Comparison of ENCODE assay signal across 2 fruit fly cellular contexts in the genomic region with DNA sequence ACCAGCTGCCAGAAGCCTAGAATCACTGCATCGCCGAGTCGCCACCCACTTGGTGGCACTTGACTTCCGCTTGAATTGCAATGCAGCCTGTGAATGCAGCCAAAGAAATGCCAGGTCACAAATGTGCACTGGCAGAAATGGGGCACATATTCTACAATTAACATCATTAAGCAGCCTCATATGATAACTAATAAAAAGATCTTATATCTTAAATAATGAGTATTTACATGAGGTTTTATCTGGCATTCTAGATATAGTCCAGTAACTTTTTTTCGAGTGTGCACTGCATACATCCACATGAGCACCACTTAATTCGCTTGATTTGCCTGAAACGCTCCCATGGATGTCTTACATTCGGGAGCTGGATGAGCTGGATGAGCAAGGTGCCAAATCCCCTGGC.
TF ChIP-seq lines count a peak whose summit lies in the region.

No protein-coding gene starts in this region.

TF ChIP-seq in whole organism, embryonic, 481 proteins besides CTCF, POLR2A, EP300 and RAD21 (continued from another document):
- TF ChIP-seq lilli (GFP tag; optimal IDR thresholded peaks at IDR 0.05; lab: Kevin White, UChicago) (no peak), H15 (GFP tag; IDR thresholded peaks at IDR 0.05; lab: Robert Waterston, UW) (no peak), Blimp-1 (GFP tag; optimal IDR thresholded peaks at IDR 0.05; lab: Kevin White, UChicago) (no peak), ttk (GFP tag; IDR thresholded peaks at IDR 0.05; lab: Robert Waterston, UW) (no peak), CG11247 (GFP tag; IDR thresholded peaks at IDR 0.05; lab: Robert Waterston, UW) (no peak), vvl (GFP tag; IDR thresholded peaks at IDR 0.05; lab: Robert Waterston, UW) (0 out of 2 replicates have a peak, but pooled peaks have one; percentile 16)
TF ChIP-seq in whole organism, embryonic: peak in this region for 8.

TF ChIP-seq in whole organism, prepupa, 60 proteins besides CTCF, POLR2A, EP300 and RAD21 (continued from another document):
- TF ChIP-seq salr (GFP tag; optimal IDR thresholded peaks at IDR 0.05; lab: Kevin White, UChicago) (peak; percentile 14 to 32), CG11762 (GFP tag; optimal IDR thresholded peaks at IDR 0.05; lab: Kevin White, UChicago; ENCODE audit: insufficient read depth) (peak; percentile 60), Sox15 (GFP tag; optimal IDR thresholded peaks at IDR 0.05; lab: Kevin White, UChicago) (peak; percentile 5), net (GFP tag; optimal IDR thresholded peaks at IDR 0.05; lab: Kevin White, UChicago) (peak; percentile 46), CG10669 (GFP tag; optimal IDR thresholded peaks at IDR 0.05; lab: Kevin White, UChicago) (peak; percentile 39), Sox102F (GFP tag; optimal IDR thresholded peaks at IDR 0.05; lab: Kevin White, UChicago) (peak; percentile 49), pdm3 (GFP tag; optimal IDR thresholded peaks at IDR 0.05; lab: Kevin White, UChicago) (peak; percentile 62), topi (GFP tag; optimal IDR thresholded peaks at IDR 0.05; lab: Kevin White, UChicago) (peak; percentile 31), CG6163 (GFP tag; IDR thresholded peaks at IDR 0.05; lab: Robert Waterston, UW) (peak; percentile 51; the same call in 1 of the 3 replicates), CG1621 (tag; optimal IDR thresholded peaks at IDR 0.05; lab: Kevin White, UChicago) (peak; percentile 4), CG6854 (GFP tag; optimal IDR thresholded peaks at IDR 0.05; lab: Kevin White, UChicago) (no peak), OdsH (GFP tag; optimal IDR thresholded peaks at IDR 0.05; lab: Kevin White, UChicago) (peak; percentile 64), CG6276 (GFP tag; optimal IDR thresholded peaks at IDR 0.05; lab: Kevin White, UChicago) (peak; percentile 30), CG8319 (GFP tag; optimal IDR thresholded peaks at IDR 0.05; lab: Kevin White, UChicago) (peak; percentile 1), achi (GFP tag; optimal IDR thresholded peaks at IDR 0.05; lab: Kevin White, UChicago) (peak; percentile 58), CG8119 (GFP tag; IDR thresholded peaks at IDR 0.05; lab: Robert Waterston, UW) (peak; percentile 69), CG3919 (GFP tag; optimal IDR thresholded peaks at IDR 0.05; lab: Kevin White, UChicago) (peak; percentile 65), svp (GFP tag; lab: Kevin White, UChicago) (peak; percentile 72), dac (GFP tag; optimal IDR thresholded peaks at IDR 0.05; lab: Kevin White, UChicago) (no peak), Hr39 (GFP tag; optimal IDR thresholded peaks at IDR 0.05; lab: Kevin White, UChicago) (peak; percentile 49), acj6 (GFP tag; optimal IDR thresholded peaks at IDR 0.05; lab: Kevin White, UChicago) (peak; percentile 61), fd85E (GFP tag; optimal IDR thresholded peaks at IDR 0.05; lab: Kevin White, UChicago) (no peak), lz (GFP tag; optimal IDR thresholded peaks at IDR 0.05; lab: Kevin White, UChicago) (peak; percentile 24), fkh (GFP tag; optimal IDR thresholded peaks at IDR 0.05; lab: Kevin White, UChicago) (no peak), Ets96B (tag; optimal IDR thresholded peaks at IDR 0.05; lab: Kevin White, UChicago) (peak; percentile 58), Lpt (GFP tag; optimal IDR thresholded peaks at IDR 0.05; lab: Kevin White, UChicago) (no peak), CG34406 (GFP tag; optimal IDR thresholded peaks at IDR 0.05; lab: Kevin White, UChicago) (peak; percentile 47), CG11902 (GFP tag; optimal IDR thresholded peaks at IDR 0.05; lab: Kevin White, UChicago) (peak; percentile 14), Gug (GFP tag; IDR thresholded peaks at IDR 0.05; lab: Robert Waterston, UW) (peak; percentile 44; the same call in 1 of the 2 replicates), Smox (GFP tag; optimal IDR thresholded peaks at IDR 0.05; lab: Kevin White, UChicago) (peak; percentile 56), vri (GFP tag; optimal IDR thresholded peaks at IDR 0.05; lab: Kevin White, UChicago) (no peak), Blimp-1 (GFP tag; optimal IDR thresholded peaks at IDR 0.05; lab: Kevin White, UChicago) (no peak), cyc (GFP tag; optimal IDR thresholded peaks at IDR 0.05; lab: Kevin White, UChicago) (peak; percentile 50), CG6792 (GFP tag; optimal IDR thresholded peaks at IDR 0.05; lab: Kevin White, UChicago) (peak; percentile 28), CG11294 (GFP tag; IDR thresholded peaks at IDR 0.05; lab: Robert Waterston, UW) (peak; percentile 13; the same call in 1 of the 2 replicates), CG3032 (tag; optimal IDR thresholded peaks at IDR 0.05; lab: Kevin White, UChicago) (peak; percentile 41), CG4318 (GFP tag; optimal IDR thresholded peaks at IDR 0.05; lab: Kevin White, UChicago) (peak; percentile 39), Hr38 (GFP tag; optimal IDR thresholded peaks at IDR 0.05; lab: Kevin White, UChicago) (no peak)
